Worm (Caenorhabditis elegans): ENCODE results near the gene htz-1.
A peak's percentile ranks its signal among the peaks of the same experiment; 100 is the strongest.

htz-1 gene

ce11 chrIV:4405126-4405525 is 40.9 kb upstream of the htz-1 start, which contains the start of gene Y24D9A.7:
Gene Y24D9A.7, minus strand, starts transcription at chrIV:4405171.
- TF ChIP-seq klf-2 (GFP tag; conservative IDR thresholded peaks at IDR 0.05) = no peak
- TF ChIP-seq cog-1 (tag; optimal IDR thresholded peaks at IDR 0.05) = no peak
- no peak for TF ChIP-seq T22C8.4 (GFP tag; IDR thresholded peaks at IDR 0.05)
- no peak for TF ChIP-seq flt-1 (GFP tag; IDR thresholded peaks at IDR 0.05)
- TF ChIP-seq tab-1 (GFP tag; IDR thresholded peaks at IDR 0.05) = no peak

- TF ChIP-seq med-1 (GFP tag; optimal IDR thresholded peaks at IDR 0.05; ENCODE audit: insufficient read depth) (no peak), ztf-23 (GFP tag; IDR thresholded peaks at IDR 0.05) (no peak), ztf-29 (GFP tag; IDR thresholded peaks at IDR 0.05) (no peak), cog-1 (tag; optimal IDR thresholded peaks at IDR 0.05) (no peak), T22C8.4 (GFP tag; IDR thresholded peaks at IDR 0.05) (no peak), flt-1 (GFP tag; IDR thresholded peaks at IDR 0.05) (peak; percentile 42; the same call in 1 of the 2 replicates), tab-1 (GFP tag; IDR thresholded peaks at IDR 0.05) (no peak), klf-2 (GFP tag; conservative IDR thresholded peaks at IDR 0.05) (no peak)
Measured at ce11 chrIV:4406054-4406539, 39.9 kb upstream of the htz-1 start.

ce11 chrIV:4407055-4407461 is 39.0 kb upstream of the htz-1 start:
- peak; percentile 42; the same call in 1 of the 2 replicates for TF ChIP-seq ztf-23 (GFP tag; IDR thresholded peaks at IDR 0.05)
- no peak for TF ChIP-seq cog-1 (tag; optimal IDR thresholded peaks at IDR 0.05)
- TF ChIP-seq tab-1 (GFP tag; IDR thresholded peaks at IDR 0.05) = no peak
- TF ChIP-seq ztf-29 (GFP tag; IDR thresholded peaks at IDR 0.05) = no peak

- TF ChIP-seq cog-1 (tag; optimal IDR thresholded peaks at IDR 0.05) (no peak), tab-1 (GFP tag; IDR thresholded peaks at IDR 0.05) (no peak)
Measured at ce11 chrIV:4408714-4409113, 37.3 kb upstream of the htz-1 start.

ce11 chrIV:4410526-4410925 is 35.5 kb upstream of the htz-1 start:
- TF ChIP-seq ztf-23 (GFP tag; IDR thresholded peaks at IDR 0.05) (no peak), ztf-29 (GFP tag; IDR thresholded peaks at IDR 0.05) (no peak), T22C8.4 (GFP tag; IDR thresholded peaks at IDR 0.05) (no peak), flt-1 (GFP tag; IDR thresholded peaks at IDR 0.05) (no peak), med-1 (GFP tag; optimal IDR thresholded peaks at IDR 0.05; ENCODE audit: insufficient read depth) (no peak), cog-1 (tag; optimal IDR thresholded peaks at IDR 0.05) (no peak), klf-2 (GFP tag; conservative IDR thresholded peaks at IDR 0.05) (no peak), tab-1 (GFP tag; IDR thresholded peaks at IDR 0.05) (no peak), ref-1 (GFP tag; conservative IDR thresholded peaks at IDR 0.05) (no peak)

- TF ChIP-seq ref-1 (GFP tag; conservative IDR thresholded peaks at IDR 0.05) (no peak), ztf-29 (GFP tag; IDR thresholded peaks at IDR 0.05) (no peak)
Measured at ce11 chrIV:4411311-4411947, 34.6 kb upstream of the htz-1 start.

- TF ChIP-seq flt-1 (GFP tag; IDR thresholded peaks at IDR 0.05) (no peak), cog-1 (tag; optimal IDR thresholded peaks at IDR 0.05) (no peak), med-1 (GFP tag; optimal IDR thresholded peaks at IDR 0.05; ENCODE audit: insufficient read depth) (no peak), ref-1 (GFP tag; conservative IDR thresholded peaks at IDR 0.05) (no peak), ztf-29 (GFP tag; IDR thresholded peaks at IDR 0.05) (no peak), ztf-23 (GFP tag; IDR thresholded peaks at IDR 0.05) (no peak), tab-1 (GFP tag; IDR thresholded peaks at IDR 0.05) (no peak), klf-2 (GFP tag; conservative IDR thresholded peaks at IDR 0.05) (no peak), T22C8.4 (GFP tag; IDR thresholded peaks at IDR 0.05) (no peak)
Measured at ce11 chrIV:4411948-4412335, 34.1 kb upstream of the htz-1 start.

ce11 chrIV:4413114-4413513 is 32.9 kb upstream of the htz-1 start:
- TF ChIP-seq tab-1 (GFP tag; IDR thresholded peaks at IDR 0.05) (no peak), T22C8.4 (GFP tag; IDR thresholded peaks at IDR 0.05) (no peak), klf-2 (GFP tag; conservative IDR thresholded peaks at IDR 0.05) (no peak), ref-1 (GFP tag; conservative IDR thresholded peaks at IDR 0.05) (no peak), flt-1 (GFP tag; IDR thresholded peaks at IDR 0.05) (no peak), ztf-29 (GFP tag; IDR thresholded peaks at IDR 0.05) (no peak), med-1 (GFP tag; optimal IDR thresholded peaks at IDR 0.05; ENCODE audit: insufficient read depth) (no peak), ztf-23 (GFP tag; IDR thresholded peaks at IDR 0.05) (no peak)

ce11 chrIV:4422029-4422428 is 24.0 kb upstream of the htz-1 start, which contains the start of gene clec-175:
Gene clec-175, plus strand, starts transcription at chrIV:4422329.
- TF ChIP-seq tab-1 (GFP tag; IDR thresholded peaks at IDR 0.05) (no peak), med-1 (GFP tag; optimal IDR thresholded peaks at IDR 0.05; ENCODE audit: insufficient read depth) (no peak), ztf-23 (GFP tag; IDR thresholded peaks at IDR 0.05) (no peak), ref-1 (GFP tag; conservative IDR thresholded peaks at IDR 0.05) (no peak), flt-1 (GFP tag; IDR thresholded peaks at IDR 0.05) (no peak), T22C8.4 (GFP tag; IDR thresholded peaks at IDR 0.05) (no peak), cog-1 (tag; optimal IDR thresholded peaks at IDR 0.05) (no peak), klf-2 (GFP tag; conservative IDR thresholded peaks at IDR 0.05) (no peak), ztf-29 (GFP tag; IDR thresholded peaks at IDR 0.05) (no peak)

- TF ChIP-seq T22C8.4 (GFP tag; IDR thresholded peaks at IDR 0.05) (no peak), ref-1 (GFP tag; conservative IDR thresholded peaks at IDR 0.05) (no peak), tab-1 (GFP tag; IDR thresholded peaks at IDR 0.05) (no peak), ztf-23 (GFP tag; IDR thresholded peaks at IDR 0.05) (no peak), klf-2 (GFP tag; conservative IDR thresholded peaks at IDR 0.05) (no peak), cog-1 (tag; optimal IDR thresholded peaks at IDR 0.05) (no peak), ztf-29 (GFP tag; IDR thresholded peaks at IDR 0.05) (no peak), flt-1 (GFP tag; IDR thresholded peaks at IDR 0.05) (no peak), med-1 (GFP tag; optimal IDR thresholded peaks at IDR 0.05; ENCODE audit: insufficient read depth) (no peak)
Measured at ce11 chrIV:4423026-4423425, 23.0 kb upstream of the htz-1 start.
